Worm (Caenorhabditis elegans): Measurements from ENCODE around the gene Y75B8A.28.

DNA sequence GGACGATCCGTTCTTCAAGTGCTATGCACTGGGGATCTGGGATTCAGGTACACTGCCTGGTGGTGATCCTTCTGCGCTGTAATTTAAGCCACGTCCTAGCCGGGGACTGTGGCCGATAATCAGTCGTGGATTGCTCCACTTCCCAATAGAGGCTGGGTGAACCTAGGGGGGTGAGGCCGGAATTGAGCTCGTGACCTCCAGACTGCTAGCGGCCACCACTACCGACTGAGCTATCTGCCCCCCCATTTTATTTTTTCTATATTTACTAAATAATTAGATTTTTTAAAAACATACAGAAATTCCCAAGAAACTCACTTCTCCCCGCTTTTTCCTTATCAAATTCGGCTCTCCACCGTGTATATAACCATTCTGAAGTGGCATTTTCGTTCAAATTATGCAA is 21.6 kb upstream of the Y75B8A.28 start:
- TF ChIP-seq nhr-12 (tag; optimal IDR thresholded peaks at IDR 0.05) (no peak), unc-62 (GFP tag; optimal IDR thresholded peaks at IDR 0.05) (no peak), pha-4 (tag; optimal IDR thresholded peaks at IDR 0.05) (no peak), bed-3 (GFP tag; optimal IDR thresholded peaks at IDR 0.05) (no peak), blmp-1 (tag; optimal IDR thresholded peaks at IDR 0.05) (no peak), unc-39 (tag; optimal IDR thresholded peaks at IDR 0.05) (no peak), nhr-237 (tag; optimal IDR thresholded peaks at IDR 0.05) (no peak), nhr-76 (tag; optimal IDR thresholded peaks at IDR 0.05) (no peak), sem-2 (GFP tag; optimal IDR thresholded peaks at IDR 0.05) (no peak), mls-2 (tag; optimal IDR thresholded peaks at IDR 0.05) (no peak), lin-32 (GFP tag; optimal IDR thresholded peaks at IDR 0.05) (no peak), nhr-28 (tag; optimal IDR thresholded peaks at IDR 0.05) (no peak), lsy-2 (tag; optimal IDR thresholded peaks at IDR 0.05) (no peak)

All from whole organism, mixed stage, embryonic.